Fruit fly (Drosophila melanogaster) whole organism, embryonic: ENCODE results near the gene CG13314.

Experiments used
- Atf-2 ChIP-seq: fragments of 200-800 bp; sonication (Bioruptor generic); optimal IDR thresholded peaks from 2 replicates; lab custom pipeline; 2016; ENCODE audit warnings: missing biosample characterization, missing genetic modification characterization
- Bgb ChIP-seq: fragments of 200-800 bp; sonication (Bioruptor generic); IDR thresholded peaks from 2 replicates; pipeline ENCODE4 v1.3.6; 2022; ENCODE audit warnings: missing biosample characterization, missing genetic modification characterization; ENCODE audit not compliant: partially characterized antibody
- Blimp-1 ChIP-seq: fragments of 200-800 bp; sonication (Bioruptor generic); optimal IDR thresholded peaks from 3 replicates; lab custom pipeline; 2018; ENCODE audit warnings: missing biosample characterization, missing genetic modification characterization, mild to moderate bottlenecking, moderate library complexity, missing genetic modification reagents
- Bteb2 ChIP-seq: fragments of 200-800 bp; sonication (Bioruptor generic); optimal IDR thresholded peaks from 2 replicates; lab custom pipeline; 2016; ENCODE audit warnings: missing biosample characterization, missing genetic modification characterization
- CG11504 ChIP-seq: fragments of 200-800 bp; sonication (Bioruptor generic); optimal IDR thresholded peaks from 3 replicates; lab custom pipeline; 2019; ENCODE audit warnings: missing biosample characterization, mild to moderate bottlenecking, missing genetic modification characterization, moderate library complexity
- CG11696 ChIP-seq: fragments of 200-800 bp; sonication (Bioruptor generic); IDR thresholded peaks from 2 replicates; pipeline ENCODE4 v1.3.6; 2022; ENCODE audit warnings: missing biosample characterization, missing genetic modification characterization
- CG12942 ChIP-seq: fragments of 200-800 bp; sonication (Bioruptor generic); optimal IDR thresholded peaks from 3 replicates; lab custom pipeline; 2016; ENCODE audit warnings: missing biosample characterization, missing genetic modification characterization
- CG15601 ChIP-seq: fragments of 200-800 bp; sonication (Bioruptor generic); optimal IDR thresholded peaks from 3 replicates; lab custom pipeline; 2019; ENCODE audit warnings: missing biosample characterization, mild to moderate bottlenecking, missing genetic modification characterization, moderate library complexity
- CG15696 ChIP-seq: fragments of 200-800 bp; sonication (Bioruptor generic); optimal IDR thresholded peaks from 2 replicates; lab custom pipeline; 2019; ENCODE audit warnings: missing biosample characterization, mild to moderate bottlenecking, missing genetic modification characterization, moderate library complexity
- CG17802 ChIP-seq: fragments of 200-800 bp; sonication (Bioruptor generic); optimal IDR thresholded peaks from 2 replicates; lab custom pipeline; 2018; ENCODE audit warnings: missing biosample characterization, mild to moderate bottlenecking, missing genetic modification characterization, moderate library complexity
- CG17829 ChIP-seq: fragments of 200-800 bp; optimal IDR thresholded peaks from 2 replicates; lab custom pipeline; 2019; ENCODE audit warnings: missing biosample characterization, mild to moderate bottlenecking, missing genetic modification characterization, moderate library complexity
- CG17912 ChIP-seq: fragments of 200-800 bp; sonication (Bioruptor generic); optimal IDR thresholded peaks from 2 replicates; lab custom pipeline; 2018; ENCODE audit warnings: missing biosample characterization, mild to moderate bottlenecking, missing genetic modification characterization
- CG1832 ChIP-seq: fragments of 200-800 bp; sonication (Bioruptor generic); optimal IDR thresholded peaks from 2 replicates; lab custom pipeline; 2017; ENCODE audit warnings: missing biosample characterization, mild to moderate bottlenecking, missing genetic modification characterization, inconsistent platforms
- CG2120 ChIP-seq: fragments of 200-800 bp; sonication (Bioruptor generic); optimal IDR thresholded peaks from 3 replicates; lab custom pipeline; 2016; ENCODE audit warnings: missing biosample characterization, missing genetic modification characterization
- CG2712 ChIP-seq: fragments of 200-800 bp; optimal IDR thresholded peaks from 3 replicates; lab custom pipeline; 2019; ENCODE audit warnings: missing biosample characterization, mild to moderate bottlenecking, missing genetic modification characterization, moderate library complexity
- CG30020 ChIP-seq: fragments of 200-800 bp; optimal IDR thresholded peaks from 2 replicates; lab custom pipeline; 2019; ENCODE audit warnings: missing biosample characterization, mild to moderate bottlenecking, missing genetic modification characterization, moderate library complexity
- CG3726 ChIP-seq: fragments of 200-800 bp; sonication (Bioruptor generic); IDR thresholded peaks from 3 replicates; pipeline ENCODE4, ENCODE4 v1.3.6; 2022; ENCODE audit warnings: missing biosample characterization, missing genetic modification characterization
- CG6654 ChIP-seq: fragments of 200-800 bp; sonication (Bioruptor generic); optimal IDR thresholded peaks from 2 replicates; lab custom pipeline; 2017; ENCODE audit warnings: missing biosample characterization, mild to moderate bottlenecking, missing genetic modification characterization
- CG7786 ChIP-seq: fragments of 200-800 bp; sonication (Bioruptor generic); optimal IDR thresholded peaks from 2 replicates; lab custom pipeline; 2016; ENCODE audit warnings: missing biosample characterization, missing genetic modification characterization
- CG8944 ChIP-seq: fragments of 200-800 bp; sonication (Bioruptor generic); optimal IDR thresholded peaks from 3 replicates; lab custom pipeline; 2016; ENCODE audit warnings: missing biosample characterization, missing genetic modification characterization
- CG9215 ChIP-seq: fragments of 200-800 bp; sonication (Bioruptor generic); IDR thresholded peaks from 2 replicates; pipeline ENCODE4 v1.3.6; 2022; ENCODE audit warnings: missing biosample characterization, missing genetic modification characterization
- CoRest ChIP-seq: fragments of 200-800 bp; sonication (Bioruptor generic); optimal IDR thresholded peaks from 3 replicates; lab custom pipeline; 2018; ENCODE audit warnings: missing biosample characterization, mild to moderate bottlenecking, missing genetic modification characterization, moderate library complexity
- Fer3 ChIP-seq: fragments of 200-800 bp; sonication (Bioruptor generic); optimal IDR thresholded peaks from 2 replicates; lab custom pipeline; 2018; ENCODE audit warnings: missing biosample characterization, mild to moderate bottlenecking, missing genetic modification characterization, moderate library complexity
- Gug ChIP-seq: fragments of 200-800 bp; sonication (Bioruptor generic); IDR thresholded peaks from 4 replicates; pipeline ENCODE4 v1.3.6; 2022; ENCODE audit warnings: missing biosample characterization, missing genetic modification characterization
- HLH4C ChIP-seq: fragments of 200-800 bp; sonication (Bioruptor generic); IDR thresholded peaks from 3 replicates; pipeline ENCODE4 v1.3.6; 2022; ENCODE audit warnings: missing biosample characterization, missing genetic modification characterization; ENCODE audit not compliant: partially characterized antibody
- HLHmδ ChIP-seq: fragments of 200-800 bp; sonication (Bioruptor generic); optimal IDR thresholded peaks from 2 replicates; lab custom pipeline; 2018; ENCODE audit warnings: missing biosample characterization, mild to moderate bottlenecking, missing genetic modification characterization, moderate library complexity
- Hr51 ChIP-seq, 2 experiments: fragments of 200-800 bp; sonication (Bioruptor generic); optimal IDR thresholded peaks; 2 replicates in 1 of 2; 3 replicates in 1 of 2; lab custom pipeline; 2016 to 2018; ENCODE audit warnings: missing biosample characterization in 2 of 2, missing genetic modification characterization in 2 of 2, mild to moderate bottlenecking in 1 of 2, moderate library complexity in 1 of 2
- Kr ChIP-seq: fragments of 200-800 bp; sonication (Bioruptor generic); optimal IDR thresholded peaks from 2 replicates; lab custom pipeline; 2017; ENCODE audit warnings: missing biosample characterization, mild to moderate bottlenecking, missing genetic modification characterization
- MTF-1 ChIP-seq: fragments of 200-800 bp; sonication (Bioruptor generic); optimal IDR thresholded peaks from 2 replicates; lab custom pipeline; 2018; ENCODE audit warnings: missing biosample characterization, mild to moderate bottlenecking, missing genetic modification characterization, borderline replicate concordance
- Mes4 ChIP-seq: fragments of 200-800 bp; sonication (Bioruptor generic); optimal IDR thresholded peaks from 2 replicates; lab custom pipeline; 2016; ENCODE audit warnings: missing biosample characterization, missing genetic modification characterization
- NFAT ChIP-seq: fragments of 200-800 bp; sonication (Bioruptor generic); IDR thresholded peaks from 2 replicates; pipeline ENCODE4 v1.3.6; 2022; ENCODE audit warnings: missing biosample characterization, missing genetic modification characterization
- Oli ChIP-seq: fragments of 200-800 bp; sonication (Bioruptor generic); optimal IDR thresholded peaks from 2 replicates; lab custom pipeline; 2018; ENCODE audit warnings: missing biosample characterization, mild to moderate bottlenecking, missing genetic modification characterization, moderate library complexity
- Opbp ChIP-seq: fragments of 200-800 bp; sonication (Bioruptor generic); IDR thresholded peaks from 3 replicates; pipeline ENCODE4 v1.3.6; 2022; ENCODE audit warnings: missing biosample characterization, missing genetic modification characterization; ENCODE audit not compliant: partially characterized antibody
- Side ChIP-seq: fragments of 200-800 bp; sonication (Bioruptor generic); optimal IDR thresholded peaks from 2 replicates; lab custom pipeline; 2016; ENCODE audit warnings: missing biosample characterization, missing genetic modification characterization
- Sox102F ChIP-seq: fragments of 200-800 bp; sonication (Bioruptor generic); optimal IDR thresholded peaks from 2 replicates; lab custom pipeline; 2018; ENCODE audit warnings: missing biosample characterization, mild to moderate bottlenecking, missing genetic modification characterization, moderate library complexity
- Sry-δ ChIP-seq: fragments of 200-800 bp; sonication (Bioruptor generic); optimal IDR thresholded peaks from 2 replicates; lab custom pipeline; 2016; ENCODE audit warnings: missing biosample characterization, missing genetic modification characterization
- cad ChIP-seq: fragments of >200 bp; optimal IDR thresholded peaks from 2 replicates; lab custom pipeline; 2017; ENCODE audit warnings: missing biosample characterization, missing genetic modification characterization
- chif ChIP-seq, 2 experiments: fragments of 200-800 bp; sonication (Bioruptor generic); optimal IDR thresholded peaks; 3 replicates each; lab custom pipeline; 2016; ENCODE audit warnings: missing biosample characterization in 2 of 2, missing genetic modification characterization in 2 of 2
- corto ChIP-seq: fragments of 200-800 bp; sonication (Bioruptor generic); optimal IDR thresholded peaks from 2 replicates; lab custom pipeline; 2016; ENCODE audit warnings: missing biosample characterization, mild to moderate bottlenecking, missing genetic modification characterization, moderate library complexity
- croc ChIP-seq: fragments of 200-800 bp; sonication (Bioruptor generic); conservative IDR thresholded peaks from 3 replicates; pipeline ENCODE4 v1.3.6; 2022; ENCODE audit warnings: missing biosample characterization, missing genetic modification characterization
- lmd ChIP-seq: fragments of 200-800 bp; sonication (Bioruptor generic); IDR thresholded peaks from 2 replicates; pipeline ENCODE4 v1.3.6; 2022; ENCODE audit warnings: missing biosample characterization, missing genetic modification characterization
- nau ChIP-seq: fragments of 200-800 bp; sonication (Bioruptor generic); optimal IDR thresholded peaks from 3 replicates; lab custom pipeline; 2017; ENCODE audit warnings: missing biosample characterization, mild to moderate bottlenecking, missing genetic modification characterization, missing genetic modification reagents
- nmo ChIP-seq: fragments of 200-800 bp; sonication (Bioruptor generic); optimal IDR thresholded peaks from 2 replicates; lab custom pipeline; 2018; ENCODE audit warnings: missing biosample characterization, mild to moderate bottlenecking, missing genetic modification characterization, moderate library complexity
- pros ChIP-seq: fragments of 200-800 bp; sonication (Bioruptor generic); optimal IDR thresholded peaks from 3 replicates; lab custom pipeline; 2019; ENCODE audit warnings: missing biosample characterization, mild to moderate bottlenecking, missing genetic modification characterization, moderate library complexity
- toy ChIP-seq: fragments of 200-800 bp; sonication (Bioruptor generic); IDR thresholded peaks from 2 replicates; pipeline ENCODE4 v1.3.6; 2022; ENCODE audit warnings: missing biosample characterization, missing genetic modification characterization
- twi ChIP-seq: fragments of 200-800 bp; optimal IDR thresholded peaks from 2 replicates; lab custom pipeline; 2019; ENCODE audit warnings: missing biosample characterization, mild to moderate bottlenecking, missing genetic modification characterization, moderate library complexity
- vvl ChIP-seq: fragments of 200-800 bp; sonication (Bioruptor generic); IDR thresholded peaks from 2 replicates; pipeline ENCODE4 v1.3.6; 2022; ENCODE audit warnings: missing biosample characterization, missing genetic modification characterization

The CG13314 gene

dm6 chr3L:9011485-9012389, 30.1 kb downstream of the CG13314 start (continued):
- TF ChIP-seq Opbp (GFP tag; lab: Robert Waterston, UW) (no peak), CG15696 (tag; lab: Kevin White, UChicago) (peak; percentile 97), Kr (GFP tag; lab: Kevin White, UChicago) (no peak), CG9215 (peak; percentile 50), CG2120 (GFP tag; lab: Kevin White, UChicago) (no peak), cad (no peak), CoRest (peak; percentile 71), toy (GFP tag; lab: Robert Waterston, UW) (no peak), Hr51 (GFP tag; optimal IDR thresholded peaks at IDR 0.05; lab: Kevin White, UChicago) (peak in 1 of 2 experiments; percentile 62), nau (GFP tag; lab: Kevin White, UChicago) (no peak), CG8944 (peak; percentile 68), CG12942 (GFP tag; lab: Kevin White, UChicago) (peak; percentile 49), Sry-δ (peak; percentile 38), CG3726 (GFP tag; lab: Robert Waterston, UW) (peak; percentile 82; the same call in 2 of the 3 replicates), CG17829 (peak; percentile 84), HLHmδ (GFP tag; lab: Kevin White, UChicago) (peak; percentile 20), Atf-2 (GFP tag; lab: Kevin White, UChicago) (peak; percentile 56), CG1832 (no peak), CG15601 (peak; percentile 68), CG2712 (tag; lab: Kevin White, UChicago) (peak; percentile 91), Blimp-1 (GFP tag; lab: Kevin White, UChicago) (peak; percentile 76), Side (peak; percentile 81), CG11504 (peak; percentile 67), croc (GFP tag; lab: Robert Waterston, UW) (peak; percentile 85), NFAT (GFP tag; lab: Robert Waterston, UW) (no peak), Fer3 (tag; lab: Kevin White, UChicago) (no peak), twi (tag; lab: Kevin White, UChicago) (peak; percentile 98), CG17912 (no peak), CG30020 (tag; lab: Kevin White, UChicago) (no peak), Gug (GFP tag; lab: Robert Waterston, UW) (peak; percentile 57; the same call in 2 of the 4 replicates), lmd (GFP tag; lab: Robert Waterston, UW) (peak; percentile 73), vvl (peak; percentile 91), Sox102F (peak; percentile 62), pros (GFP tag; lab: Kevin White, UChicago) (no peak), Bteb2 (GFP tag; lab: Kevin White, UChicago) (peak; percentile 2), nmo (GFP tag; lab: Kevin White, UChicago) (peak; percentile 83), CG11696 (no peak), chif (GFP tag; optimal IDR thresholded peaks at IDR 0.05; lab: Kevin White, UChicago) (peak; percentile 72 to 84), MTF-1 (peak; percentile 44), HLH4C (GFP tag; lab: Robert Waterston, UW) (no peak), CG7786 (peak; percentile 70), corto (GFP tag; lab: Kevin White, UChicago) (no peak), CG6654 (peak; percentile 38), CG17802 (tag; lab: Kevin White, UChicago) (peak; percentile 45), Mes4 (GFP tag; lab: Kevin White, UChicago) (peak; percentile 75), Bgb (no peak), Oli (tag; lab: Kevin White, UChicago) (peak; percentile 69)
